Worm (Caenorhabditis elegans): ENCODE data around the gene fbxb-105.

DNA sequence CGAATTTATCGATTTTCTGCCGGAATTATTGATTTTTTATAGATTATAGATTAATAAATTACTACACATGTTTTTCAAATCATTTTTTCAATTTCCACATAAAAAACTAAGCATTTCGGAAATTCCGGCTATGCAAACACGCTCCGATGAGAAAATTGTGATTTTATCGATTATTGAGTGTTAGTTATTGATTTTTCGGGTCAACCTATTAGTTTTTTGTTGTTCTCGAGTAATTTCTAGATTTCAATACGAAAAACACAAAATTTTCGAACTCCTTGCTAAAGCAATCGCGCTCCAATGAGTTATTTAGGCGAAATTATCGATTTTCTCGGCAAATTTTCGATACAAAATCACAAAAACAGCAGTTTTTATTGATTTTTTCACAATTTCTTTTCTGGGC is 24.7 kb upstream of the fbxb-105 start:
- TF ChIP-seq cebp-1 (GFP tag; IDR thresholded peaks at IDR 0.05), result no peak
- TF ChIP-seq cebp-1 (tag; optimal IDR thresholded peaks at IDR 0.05), result no peak
- TF ChIP-seq pha-4 (tag; optimal IDR thresholded peaks at IDR 0.05), result no peak
- no peak for TF ChIP-seq K12H6.12 (tag; optimal IDR thresholded peaks at IDR 0.05)
- TF ChIP-seq C17E4.6 (GFP tag; IDR thresholded peaks at IDR 0.05), result no peak
